Worm (Caenorhabditis elegans) whole organism, L4/young adult: Measurements from ENCODE around the gene col-150.

Experiments used
- W03F9.2 ChIP-seq: fragments of 150-350 bp; optimal IDR thresholded peaks from 2 replicates; lab custom pipeline; 2014; ENCODE audit warnings: missing biosample characterization, missing genetic modification characterization
- dao-5 ChIP-seq: sonication (generic microtip); optimal IDR thresholded peaks from 2 replicates; lab custom pipeline; 2016; ENCODE audit warnings: missing genotype, missing genetic modification characterization, moderate library complexity, missing compliant biosample characterization
- him-1 ChIP-seq: sonication (generic microtip); optimal IDR thresholded peaks from 2 replicates; lab custom pipeline; 2016; ENCODE audit warnings: missing genotype, missing genetic modification reagents, missing genetic modification characterization, missing compliant biosample characterization

DNA sequence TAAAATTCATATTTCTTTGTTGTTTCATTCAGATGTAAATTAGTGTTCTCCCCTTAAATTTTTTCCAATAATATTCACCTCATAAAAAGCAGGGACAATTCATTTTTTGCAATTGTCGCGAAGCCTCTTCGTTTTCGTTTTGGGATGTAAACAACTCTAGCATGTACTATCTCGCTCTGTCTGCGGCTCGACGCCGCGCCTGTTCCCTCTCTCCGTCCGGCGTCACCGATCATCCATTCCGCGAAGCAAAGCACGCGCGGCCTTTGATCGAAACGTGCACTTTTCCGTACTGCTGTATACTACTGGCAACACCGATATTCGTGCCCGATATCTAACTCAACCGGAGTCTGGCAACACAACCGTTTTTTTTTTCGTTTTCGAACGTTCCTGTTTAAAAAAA, 47.5 kb downstream of the col-150 start:
- TF ChIP-seq W03F9.2 (tag; lab: Kevin White, UChicago) (no peak), him-1 (no peak), dao-5 (tag; lab: Kevin White, UChicago) (no peak)
